Worm (Caenorhabditis elegans): ENCODE measurements around the gene ZK809.1.

ce11 chrIV:11594191-11594673, 47.7 kb upstream of the ZK809.1 start, which contains the start of gene mig-38:
- TF ChIP-seq ztf-11 (tag; optimal IDR thresholded peaks at IDR 0.05) (no peak), ceh-82 (tag; optimal IDR thresholded peaks at IDR 0.05) (no peak), nhr-12 (tag; optimal IDR thresholded peaks at IDR 0.05) (no peak), nhr-67 (tag; optimal IDR thresholded peaks at IDR 0.05) (no peak), fkh-10 (GFP tag; optimal IDR thresholded peaks at IDR 0.05) (no peak), egl-27 (tag; optimal IDR thresholded peaks at IDR 0.05) (no peak)
